Worm (Caenorhabditis elegans): Measurements from ENCODE around the gene msi-1.

DNA sequence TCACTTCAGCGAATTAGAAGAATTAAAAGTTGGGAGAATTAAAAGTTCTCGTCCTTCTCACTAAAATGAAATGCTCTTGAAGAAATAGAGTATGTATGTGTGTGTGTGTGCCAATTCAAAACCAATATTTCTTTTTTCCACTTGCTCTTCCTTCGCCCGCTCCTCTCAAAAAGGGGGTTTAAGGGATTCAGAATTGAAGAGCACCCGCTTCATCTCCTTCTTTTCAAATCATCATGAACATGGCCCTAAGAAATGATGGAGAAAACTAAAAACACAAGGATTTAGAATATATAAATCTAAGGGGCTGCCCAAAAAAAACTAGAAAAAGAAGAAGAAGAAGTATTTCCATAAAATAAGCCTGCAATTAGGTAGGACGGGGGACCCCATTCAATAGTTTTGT lies 7.1 kb downstream of the msi-1 start:
- TF ChIP-seq fkh-10 (GFP tag; optimal IDR thresholded peaks at IDR 0.05) (no peak), nhr-28 (tag; optimal IDR thresholded peaks at IDR 0.05) (no peak), pha-4 (tag; optimal IDR thresholded peaks at IDR 0.05) (no peak)

Data from whole organism, L3 larva.